Worm (Caenorhabditis elegans) whole organism, L4 larva: Measurements from ENCODE around the gene msp-63.

ENCODE experiments used
- D1046.2 ChIP-seq: fragments of 200-800 bp; sonication (Bioruptor generic); IDR thresholded peaks from 2 replicates; pipeline ENCODE4 v1.3.6; 2022; ENCODE audit warnings: missing genetic modification characterization, missing compliant biosample characterization
- F10B5.3 ChIP-seq: sonication (generic microtip); optimal IDR thresholded peaks from 2 replicates; lab custom pipeline; 2016; ENCODE audit warnings: mild to moderate bottlenecking, missing genetic modification characterization, missing compliant biosample characterization
- F26F4.8 ChIP-seq: fragments of 200-800 bp; sonication (Bioruptor generic); conservative IDR thresholded peaks from 2 replicates; pipeline ENCODE4 v1.3.6; 2022; ENCODE audit warnings: missing genetic modification characterization, missing compliant biosample characterization
- F49E8.2 ChIP-seq: sonication (generic microtip); optimal IDR thresholded peaks from 2 replicates; lab custom pipeline; 2016; ENCODE audit warnings: missing compliant biosample characterization, mild to moderate bottlenecking, missing genetic modification characterization, borderline replicate concordance
- R02D3.7 ChIP-seq: fragments of 150-350 bp; sonication (generic microtip); optimal IDR thresholded peaks from 3 replicates; lab custom pipeline; 2014; ENCODE audit warnings: missing biosample characterization, missing genetic modification characterization
- T26A8.4 ChIP-seq: fragments of 200-800 bp; sonication (Bioruptor generic); IDR thresholded peaks from 2 replicates; pipeline ENCODE4 v1.3.6; 2022; ENCODE audit warnings: missing genetic modification characterization, missing compliant biosample characterization
- Y48G9A.11 ChIP-seq: fragments of 200-800 bp; sonication (Bioruptor generic); IDR thresholded peaks from 2 replicates; pipeline ENCODE4 v1.3.6; 2022; ENCODE audit warnings: missing genetic modification reagents, missing genetic modification characterization, missing compliant biosample characterization
- ZK337.2 ChIP-seq: fragments of 200-800 bp; sonication (Bioruptor generic); IDR thresholded peaks from 2 replicates; pipeline ENCODE4 v1.3.6; 2022; ENCODE audit warnings: missing genetic modification reagents, missing genetic modification characterization, missing compliant biosample characterization
- aha-1 ChIP-seq: fragments of 150-350 bp; peaks from one replicate; lab custom pipeline; 2014; ENCODE audit warnings: missing biosample characterization, missing genetic modification characterization
- aly-2 ChIP-seq: sonication (generic microtip); optimal IDR thresholded peaks from 2 replicates; lab custom pipeline; 2018; ENCODE audit warnings: missing biosample characterization, missing genetic modification characterization
- ceh-20 ChIP-seq: fragments of 200-800 bp; sonication (Bioruptor generic); IDR thresholded peaks from 2 replicates; pipeline ENCODE4 v1.3.6; 2022; ENCODE audit warnings: missing genetic modification reagents, missing genetic modification characterization, missing compliant biosample characterization
- ceh-28 ChIP-seq: fragments of 150-350 bp; optimal IDR thresholded peaks from 2 replicates; lab custom pipeline; 2014; ENCODE audit warnings: missing biosample characterization, missing genetic modification reagents, missing genetic modification characterization
- ceh-44 ChIP-seq: fragments of 200-800 bp; sonication (Bioruptor generic); IDR thresholded peaks from 2 replicates; pipeline ENCODE4 v1.3.6; 2022; ENCODE audit warnings: missing genetic modification reagents, missing genetic modification characterization, missing compliant biosample characterization
- daf-12 ChIP-seq: fragments of 150-350 bp; optimal IDR thresholded peaks from 2 replicates; lab custom pipeline; 2014; ENCODE audit warnings: missing biosample characterization, missing genetic modification reagents, missing genetic modification characterization
- daf-16 ChIP-seq, 3 experiments: sonication (generic microtip); optimal IDR thresholded peaks; 2 replicates each; lab custom pipeline; 2016 to 2017; ENCODE audit warnings: missing genetic modification characterization in 3 of 3, missing genetic modification reagents in 3 of 3, mild to moderate bottlenecking in 2 of 3, missing compliant biosample characterization in 2 of 3, missing biosample characterization in 1 of 3, moderate library complexity in 1 of 3
- daf-19 ChIP-seq: fragments of 200-800 bp; sonication (Bioruptor generic); conservative IDR thresholded peaks from 2 replicates; pipeline ENCODE4 v1.3.6; 2022; ENCODE audit warnings: missing genetic modification characterization, missing compliant biosample characterization
- dmd-8 ChIP-seq: fragments of 200-800 bp; sonication (Bioruptor generic); IDR thresholded peaks from 2 replicates; pipeline ENCODE4 v1.3.6; 2022; ENCODE audit warnings: missing genetic modification characterization, missing compliant biosample characterization
- dpl-1 ChIP-seq: fragments of 150-350 bp; optimal IDR thresholded peaks from 2 replicates; lab custom pipeline; 2014; ENCODE audit warnings: missing biosample characterization, missing genetic modification reagents, missing genetic modification characterization
- duxl-1 ChIP-seq: sonication (generic microtip); optimal IDR thresholded peaks from 2 replicates; lab custom pipeline; 2016; ENCODE audit warnings: mild to moderate bottlenecking, missing genetic modification characterization, moderate library complexity, missing compliant biosample characterization; ENCODE audit not compliant: poor library complexity
- dve-1 ChIP-seq: sonication (generic microtip); optimal IDR thresholded peaks from 2 replicates; lab custom pipeline; 2017; ENCODE audit warnings: antibody characterized with exemption, mild to moderate bottlenecking, missing genetic modification characterization, missing compliant biosample characterization; ENCODE audit not compliant: insufficient read depth
- egl-27 ChIP-seq: sonication (generic microtip); optimal IDR thresholded peaks from 3 replicates; lab custom pipeline; 2017; ENCODE audit warnings: missing biosample characterization, missing genetic modification reagents, missing genetic modification characterization
- egl-43 ChIP-seq: fragments of 200-800 bp; sonication (Bioruptor generic); IDR thresholded peaks from 2 replicates; pipeline ENCODE4 v1.3.6; 2022; ENCODE audit warnings: missing genetic modification reagents, missing genetic modification characterization, missing compliant biosample characterization
- hif-1 ChIP-seq, 2 experiments: sonication (generic microtip); optimal IDR thresholded peaks; 2 replicates each; lab custom pipeline; 2016 to 2017; ENCODE audit warnings: missing compliant biosample characterization in 2 of 2, missing genetic modification characterization in 2 of 2, missing genetic modification reagents in 2 of 2, missing genotype in 2 of 2, mild to moderate bottlenecking in 1 of 2
- lim-7 ChIP-seq: fragments of 200-800 bp; sonication (Bioruptor generic); IDR thresholded peaks from 2 replicates; pipeline ENCODE4 v1.3.6; 2022; ENCODE audit warnings: missing genetic modification characterization, missing compliant biosample characterization
- lin-38 ChIP-seq: fragments of 200-800 bp; sonication (Bioruptor generic); IDR thresholded peaks from 2 replicates; pipeline ENCODE4 v1.3.6; 2022; ENCODE audit warnings: missing genetic modification reagents, missing genetic modification characterization, missing compliant biosample characterization
- lsy-2 ChIP-seq, 2 experiments: fragments of 150-350 bp in 1 of 2; sonication (generic microtip) in 1 of 2; optimal IDR thresholded peaks; 2 replicates each; lab custom pipeline; 2014 to 2017; ENCODE audit warnings: missing biosample characterization in 2 of 2, missing genetic modification characterization in 2 of 2
- madf-5 ChIP-seq, 2 experiments: fragments of 200-800 bp; sonication (Bioruptor generic); IDR thresholded peaks; 2 replicates each; pipeline ENCODE4 v1.3.6; 2022; ENCODE audit warnings: missing compliant biosample characterization in 2 of 2, missing genetic modification characterization in 2 of 2
- mep-1 ChIP-seq: fragments of 150-350 bp; sonication (generic microtip); optimal IDR thresholded peaks from 3 replicates; lab custom pipeline; 2014; ENCODE audit warnings: missing biosample characterization, missing genetic modification characterization
- mxl-3 ChIP-seq: fragments of 200-800 bp; sonication (Bioruptor generic); optimal IDR thresholded peaks from 2 replicates; lab custom pipeline; 2018; ENCODE audit warnings: mild to moderate bottlenecking, missing genetic modification characterization, missing compliant biosample characterization
- nhr-11 ChIP-seq: fragments of 150-350 bp; optimal IDR thresholded peaks from 2 replicates; lab custom pipeline; 2014; ENCODE audit warnings: missing biosample characterization, missing genetic modification characterization
- nhr-28 ChIP-seq: fragments of 150-350 bp; optimal IDR thresholded peaks from 2 replicates; lab custom pipeline; 2014; ENCODE audit warnings: missing biosample characterization, missing genetic modification characterization
- nhr-42 ChIP-seq: fragments of 200-800 bp; sonication (Bioruptor generic); IDR thresholded peaks from 2 replicates; pipeline ENCODE4 v1.3.6; 2022; ENCODE audit warnings: missing genetic modification characterization, missing compliant biosample characterization
- nhr-6 ChIP-seq: fragments of 150-350 bp; optimal IDR thresholded peaks from 2 replicates; lab custom pipeline; 2014; ENCODE audit warnings: missing biosample characterization, missing genetic modification characterization
- nhr-77 ChIP-seq: fragments of 150-350 bp; optimal IDR thresholded peaks from 2 replicates; lab custom pipeline; 2014; ENCODE audit warnings: missing biosample characterization, missing genetic modification characterization
- pqm-1 ChIP-seq: sonication (generic microtip); optimal IDR thresholded peaks from 2 replicates; lab custom pipeline; 2017; ENCODE audit warnings: missing biosample characterization, missing genetic modification characterization
- saeg-2 ChIP-seq: fragments of 200-800 bp; sonication (Bioruptor generic); IDR thresholded peaks from 2 replicates; pipeline ENCODE4 v1.3.6; 2022; ENCODE audit warnings: missing genetic modification reagents, missing genetic modification characterization, missing compliant biosample characterization
- sdz-12 ChIP-seq: fragments of 200-800 bp; sonication (Bioruptor generic); optimal IDR thresholded peaks from 2 replicates; lab custom pipeline; 2018; ENCODE audit warnings: mild to moderate bottlenecking, missing genetic modification characterization, missing compliant biosample characterization
- set-16 ChIP-seq: fragments of 200-800 bp; sonication (Bioruptor generic); IDR thresholded peaks from 2 replicates; pipeline ENCODE4 v1.3.6; 2022; ENCODE audit warnings: missing genetic modification reagents, missing genetic modification characterization, missing compliant biosample characterization
- snpc-4 ChIP-seq: fragments of 150-350 bp; optimal IDR thresholded peaks from 2 replicates; lab custom pipeline; 2014; ENCODE audit warnings: missing biosample characterization, missing genetic modification characterization
- spr-3 ChIP-seq: fragments of 200-800 bp; sonication (Bioruptor generic); optimal IDR thresholded peaks from 2 replicates; lab custom pipeline; 2018; ENCODE audit warnings: mild to moderate bottlenecking, missing genetic modification characterization, missing compliant biosample characterization
- unc-130 ChIP-seq: sonication (generic microtip); optimal IDR thresholded peaks from 2 replicates; lab custom pipeline; 2016; ENCODE audit warnings: missing genetic modification reagents, missing genetic modification characterization, missing compliant biosample characterization
- zfp-3 ChIP-seq: fragments of 200-800 bp; sonication (Bioruptor generic); conservative IDR thresholded peaks from 2 replicates; pipeline ENCODE4 v1.3.6; 2022; ENCODE audit warnings: missing genetic modification reagents, missing genetic modification characterization, missing compliant biosample characterization

Gene msp-63

ce11 chrII:5797348-5797977 is at the start of gene msp-63, which contains the start of gene msp-142:
Gene msp-63, minus strand, starts transcription at chrII:5797448.
Gene msp-142, plus strand, starts transcription at chrII:5797927.
- TF ChIP-seq nhr-42 (GFP tag; lab: Robert Waterston, UW) (no peak), F26F4.8 (GFP tag; lab: Robert Waterston, UW) (no peak), T26A8.4 (GFP tag; lab: Robert Waterston, UW) (no peak), ceh-44 (no peak), mxl-3 (GFP tag; lab: Kevin White, UChicago) (no peak)
- TF ChIP-seq, all 104 proteins: peak for 0

ce11 chrII:5846181-5846580 is 48.9 kb upstream of the msp-63 start:
- TF ChIP-seq nhr-28 (tag; lab: Kevin White, UChicago) (peak; percentile 72), dve-1 (tag; lab: Kevin White, UChicago) (peak; percentile 34), pqm-1 (tag; lab: Kevin White, UChicago) (peak; percentile 12), zfp-3 (GFP tag; lab: Robert Waterston, UW) (no peak)

- TF ChIP-seq daf-16 (GFP tag; optimal IDR thresholded peaks at IDR 0.05; lab: Kevin White, UChicago): no peak
- TF ChIP-seq daf-16 (tag; optimal IDR thresholded peaks at IDR 0.05; lab: Kevin White, UChicago): no peak
- TF ChIP-seq nhr-6 (tag; lab: Kevin White, UChicago): no peak
- TF ChIP-seq mep-1 (tag; lab: Kevin White, UChicago): no peak
- no peak for TF ChIP-seq nhr-77
- TF ChIP-seq set-16 (GFP tag; lab: Robert Waterston, UW): no peak
- no peak for TF ChIP-seq madf-5 (GFP tag; IDR thresholded peaks at IDR 0.05; lab: Robert Waterston, UW)
- TF ChIP-seq unc-130 (GFP tag; lab: Kevin White, UChicago): no peak
Observed at ce11 chrII:5845441-5845840, 48.2 kb upstream of the msp-63 start, which contains the start of the genes ZK1248.17 and H41C03.3. Gene ZK1248.17, minus strand, starts transcription at chrII:5845541. Gene H41C03.3, plus strand, starts transcription at chrII:5845777.

- TF ChIP-seq lim-7 (GFP tag; lab: Robert Waterston, UW) (peak; percentile 76), duxl-1 (tag; lab: Kevin White, UChicago) (peak; percentile 96), ZK337.2 (GFP tag; lab: Robert Waterston, UW) (peak; percentile 78), F10B5.3 (peak; percentile 95), mep-1 (tag; lab: Kevin White, UChicago) (peak; percentile 99), Y48G9A.11 (GFP tag; lab: Robert Waterston, UW) (peak; percentile 88), spr-3 (GFP tag; lab: Kevin White, UChicago) (peak; percentile 97), lin-38 (GFP tag; lab: Robert Waterston, UW) (peak; percentile 95), snpc-4 (tag; lab: Kevin White, UChicago) (peak; percentile 98), mxl-3 (GFP tag; lab: Kevin White, UChicago) (peak; percentile 89), R02D3.7 (tag; lab: Kevin White, UChicago) (peak; percentile 58), hif-1 (tag; optimal IDR thresholded peaks at IDR 0.05; lab: Kevin White, UChicago) (peak; percentile 88 to 94), T26A8.4 (GFP tag; lab: Robert Waterston, UW) (peak; percentile 100), daf-19 (peak; percentile 99), dve-1 (tag; lab: Kevin White, UChicago) (peak; percentile 100), egl-27 (peak; percentile 93), lsy-2 (tag; optimal IDR thresholded peaks at IDR 0.05; lab: Kevin White, UChicago) (peak; percentile 94 to 97), sdz-12 (GFP tag; lab: Kevin White, UChicago) (peak; percentile 82), daf-12 (tag; lab: Kevin White, UChicago) (peak; percentile 43), ceh-28 (peak; percentile 49), dmd-8 (GFP tag; lab: Robert Waterston, UW) (peak; percentile 83), madf-5 (GFP tag; IDR thresholded peaks at IDR 0.05; lab: Robert Waterston, UW) (peak; percentile 5 to 96; a peak in 3 of 4 replicates), nhr-42 (GFP tag; lab: Robert Waterston, UW) (peak; percentile 97), saeg-2 (GFP tag; lab: Robert Waterston, UW) (peak; percentile 99), daf-16 (GFP tag; optimal IDR thresholded peaks at IDR 0.05; lab: Kevin White, UChicago) (peak; percentile 89 to 97), daf-16 (tag; optimal IDR thresholded peaks at IDR 0.05; lab: Kevin White, UChicago) (peak; percentile 89), aha-1 (tag; lab: Kevin White, UChicago) (peak; percentile 100), ceh-20 (GFP tag; lab: Robert Waterston, UW) (peak; percentile 99), aly-2 (no peak), F49E8.2 (tag; lab: Kevin White, UChicago) (peak; percentile 97), dpl-1 (peak; percentile 87), D1046.2 (GFP tag; lab: Robert Waterston, UW) (peak; percentile 92), nhr-11 (peak; percentile 98), egl-43 (GFP tag; lab: Robert Waterston, UW) (peak; percentile 99), set-16 (GFP tag; lab: Robert Waterston, UW) (peak; percentile 83)
Observed at ce11 chrII:5844694-5845129, 47.5 kb upstream of the msp-63 start.
